Fruit fly (Drosophila melanogaster) S2 (cell line): Measurements from ENCODE around the gene CG7406.

Source experiments
- CG8478 ChIP-seq: fragments of >200 bp; optimal IDR thresholded peaks from 2 replicates; lab custom pipeline; 2018
- CTCF ChIP-seq, 2 experiments: fragments of >200 bp; optimal IDR thresholded peaks; 2 replicates each; lab custom pipeline; 2018

Gene CG7406

dm6 chrX:19124288-19124687 is 46.8 kb downstream of the CG7406 start, which contains the start of gene CG15882:
Gene CG15882 (minus strand): TSS chrX:19124388.
- TF ChIP-seq CG8478: no peak
- no peak for TF ChIP-seq CTCF (optimal IDR thresholded peaks at IDR 0.05; lab: Kevin White, UChicago)

dm6 chrX:19127216-19127615 is 49.7 kb downstream of the CG7406 start, which contains the start of gene tgy:
Gene tgy (minus strand): TSS chrX:19127316.
- TF ChIP-seq CG8478 (no peak), CTCF (optimal IDR thresholded peaks at IDR 0.05; lab: Kevin White, UChicago) (no peak)
